Fruit fly (Drosophila melanogaster) whole organism, wandering third instar larva: ENCODE measurements around the gene p38b.

Source experiments
- CG32264 ChIP-seq: fragments of 200-800 bp; sonication (Bioruptor generic); optimal IDR thresholded peaks from 2 replicates; lab custom pipeline; 2016; ENCODE audit warnings: missing biosample characterization, missing genetic modification characterization
- Dfd ChIP-seq: fragments of >200 bp; optimal IDR thresholded peaks from 2 replicates; lab custom pipeline; 2017; ENCODE audit warnings: missing biosample characterization, missing genetic modification characterization
- Hr78 ChIP-seq: fragments of >200 bp; optimal IDR thresholded peaks from 2 replicates; lab custom pipeline; 2017; ENCODE audit warnings: missing biosample characterization, missing genetic modification characterization
- OdsH ChIP-seq: fragments of 200-800 bp; sonication (Bioruptor generic); optimal IDR thresholded peaks from 2 replicates; lab custom pipeline; 2016; ENCODE audit warnings: missing biosample characterization, mild to moderate bottlenecking, missing genetic modification characterization
- Vsx2 ChIP-seq: fragments of 200-300, 225-300 bp; sonication (Bioruptor generic); optimal IDR thresholded peaks from 2 replicates; lab custom pipeline; 2018; ENCODE audit warnings: missing biosample characterization, missing genetic modification characterization; ENCODE audit not compliant: partially characterized antibody
- dsf ChIP-seq: sonication (Bioruptor generic); optimal IDR thresholded peaks from 2 replicates; lab custom pipeline; 2016; ENCODE audit warnings: missing biosample characterization, missing genetic modification characterization, borderline replicate concordance
- ey ChIP-seq: fragments of 200-800 bp; sonication (Bioruptor generic); optimal IDR thresholded peaks from 2 replicates; lab custom pipeline; 2016; ENCODE audit warnings: missing biosample characterization, missing genetic modification characterization
- h ChIP-seq: fragments of 200-800 bp; sonication (Bioruptor generic); optimal IDR thresholded peaks from 3 replicates; lab custom pipeline; 2016; ENCODE audit warnings: missing biosample characterization, mild to moderate bottlenecking, missing genetic modification characterization
- lola ChIP-seq: fragments of >200 bp; optimal IDR thresholded peaks from 2 replicates; lab custom pipeline; 2017; ENCODE audit warnings: missing biosample characterization, missing genetic modification characterization
- psq ChIP-seq: fragments of 200-800 bp; sonication (Bioruptor generic); optimal IDR thresholded peaks from 3 replicates; lab custom pipeline; 2017; ENCODE audit warnings: missing biosample characterization, mild to moderate bottlenecking, missing genetic modification characterization, moderate library complexity
- tai ChIP-seq: sonication (Bioruptor generic); optimal IDR thresholded peaks from 2 replicates; lab custom pipeline; 2016; ENCODE audit warnings: missing biosample characterization, missing genetic modification characterization

- TF ChIP-seq ey (GFP tag; lab: Kevin White, UChicago), result no peak
- no peak for TF ChIP-seq Hr78 (GFP tag; lab: Kevin White, UChicago)
- no peak for TF ChIP-seq OdsH (GFP tag; lab: Kevin White, UChicago)
- no peak for TF ChIP-seq psq (GFP tag; lab: Kevin White, UChicago)
- TF ChIP-seq Vsx2, result no peak
- TF ChIP-seq Dfd, result no peak
- TF ChIP-seq lola (GFP tag; lab: Kevin White, UChicago), result no peak
- no peak for TF ChIP-seq CG32264 (GFP tag; lab: Kevin White, UChicago)
- TF ChIP-seq dsf, result no peak
- no peak for TF ChIP-seq h (GFP tag; lab: Kevin White, UChicago)
- TF ChIP-seq tai (GFP tag; lab: Kevin White, UChicago), result no peak
Observed at dm6 chr2L:13790715-13791114, 10.2 kb downstream of the p38b start, which contains the start of gene CG16863.
